Worm (Caenorhabditis elegans) whole organism, young adult: ENCODE measurements around the gene abu-9.

Experiments
- F33H1.4 ChIP-seq: fragments of 200-800 bp; sonication (Bioruptor generic); IDR thresholded peaks from 2 replicates; pipeline ENCODE4 v1.3.6; 2022; ENCODE audit warnings: missing genetic modification reagents, missing genetic modification characterization, missing compliant biosample characterization
- F37B4.10 ChIP-seq: fragments of 200-800 bp; sonication (Bioruptor generic); IDR thresholded peaks from 2 replicates; pipeline ENCODE4 v1.3.6; 2022; ENCODE audit warnings: missing genetic modification characterization, missing compliant biosample characterization
- K12H6.12 ChIP-seq: fragments of 200-800 bp; sonication (Bioruptor generic); optimal IDR thresholded peaks from 2 replicates; lab custom pipeline; 2018; ENCODE audit warnings: mild to moderate bottlenecking, missing genetic modification characterization, missing compliant biosample characterization
- atf-7 ChIP-seq: sonication (generic microtip); optimal IDR thresholded peaks from 2 replicates; lab custom pipeline; 2017; ENCODE audit warnings: mild to moderate bottlenecking, missing genetic modification characterization, missing compliant biosample characterization
- mes-4 ChIP-seq: sonication (generic microtip); optimal IDR thresholded peaks from 2 replicates; lab custom pipeline; 2016; ENCODE audit warnings: missing genotype, missing genetic modification characterization, missing compliant biosample characterization
- pha-4 ChIP-seq: fragments of 150-350 bp; sonication (generic microtip); optimal IDR thresholded peaks from 2 replicates; lab custom pipeline; 2014; ENCODE audit warnings: missing biosample characterization, missing genetic modification reagents, missing genetic modification characterization
- snpc-3.4 ChIP-seq: sonication (generic microtip); optimal IDR thresholded peaks from 2 replicates; lab custom pipeline; 2017; ENCODE audit warnings: missing genetic modification characterization, mild to moderate bottlenecking, missing compliant biosample characterization, antibody characterized with exemption, moderate library complexity, missing genotype, missing genetic modification reagents
- snpc-4 ChIP-seq, 5 experiments: fragments of 150-350 bp in 1 of 5; sonication (generic microtip) in 4 of 5; optimal IDR thresholded peaks; 2 replicates each; lab custom pipeline; 2014 to 2018; ENCODE audit warnings: missing genetic modification characterization in 5 of 5, missing biosample characterization in 3 of 5, antibody characterized with exemption in 2 of 5, mild to moderate bottlenecking in 2 of 5, missing compliant biosample characterization in 2 of 5, missing genotype in 2 of 5, moderate library complexity in 2 of 5, missing genetic modification reagents in 1 of 5

- TF ChIP-seq pha-4 (tag; lab: Kevin White, UChicago) (no peak), F33H1.4 (GFP tag; lab: Robert Waterston, UW) (no peak), K12H6.12 (tag; lab: Kevin White, UChicago) (no peak), snpc-3.4 (tag; lab: Kevin White, UChicago) (no peak), atf-7 (tag; lab: Kevin White, UChicago) (no peak), snpc-4 (GFP tag; optimal IDR thresholded peaks at IDR 0.05; lab: Kevin White, UChicago) (no peak), snpc-4 (tag; optimal IDR thresholded peaks at IDR 0.05; lab: Kevin White, UChicago) (no peak), F37B4.10 (no peak), mes-4 (tag; lab: Kevin White, UChicago) (no peak)
Measured at ce11 chrX:8302299-8302698, 19.6 kb upstream of the abu-9 start, which contains the start of gene inx-5.
